Worm (Caenorhabditis elegans) whole organism, mixed stage, embryonic: ENCODE results near the gene fipr-18.

Experiments used
- elt-3 ChIP-seq: fragments of 150-350 bp; optimal IDR thresholded peaks from 2 replicates; lab custom pipeline; 2014; ENCODE audit warnings: missing biosample characterization, missing genetic modification characterization
- lin-13 ChIP-seq: fragments of 150-350 bp; optimal IDR thresholded peaks from 2 replicates; lab custom pipeline; 2014; ENCODE audit warnings: missing biosample characterization, missing genetic modification characterization
- lsy-2 ChIP-seq: fragments of 150-350 bp; optimal IDR thresholded peaks from 2 replicates; lab custom pipeline; 2014; ENCODE audit warnings: missing biosample characterization, missing genetic modification characterization
- mab-5 ChIP-seq: fragments of 150-350 bp; optimal IDR thresholded peaks from 2 replicates; lab custom pipeline; 2014; ENCODE audit warnings: missing biosample characterization, missing genetic modification characterization
- nhr-237 ChIP-seq: fragments of 150-350 bp; optimal IDR thresholded peaks from 2 replicates; lab custom pipeline; 2014; ENCODE audit warnings: missing biosample characterization, missing genetic modification characterization
- pha-4 ChIP-seq: fragments of 150-350 bp; optimal IDR thresholded peaks from 2 replicates; lab custom pipeline; 2018; ENCODE audit warnings: missing biosample characterization, missing genetic modification reagents, missing genetic modification characterization
- unc-39 ChIP-seq: fragments of 150-350 bp; optimal IDR thresholded peaks from 2 replicates; lab custom pipeline; 2014; ENCODE audit warnings: missing biosample characterization, missing genetic modification characterization
- unc-62 ChIP-seq: fragments of 150-350 bp; optimal IDR thresholded peaks from 2 replicates; lab custom pipeline; 2014; ENCODE audit warnings: missing biosample characterization, missing genetic modification reagents, missing genetic modification characterization

DNA sequence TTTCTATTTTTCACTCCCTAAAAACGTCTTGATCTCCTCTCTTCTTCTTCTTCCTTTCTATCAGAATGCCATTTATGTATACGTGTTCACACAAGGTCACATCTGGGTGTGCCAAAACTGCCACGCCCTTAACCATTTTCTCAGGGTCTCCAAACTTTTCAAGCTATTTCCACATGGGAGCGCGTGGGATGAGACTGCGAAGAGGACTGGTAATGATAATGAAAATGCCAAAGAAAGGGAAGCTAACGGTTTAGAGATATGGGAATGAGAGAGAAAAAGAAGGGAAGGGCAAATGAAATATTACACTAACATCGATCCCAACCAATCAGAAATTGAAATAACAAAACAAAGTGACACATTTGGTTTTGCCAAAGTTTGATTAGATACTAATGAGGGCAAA is 29.2 kb downstream of the fipr-18 start:
- TF ChIP-seq elt-3, result no peak
- no peak for TF ChIP-seq unc-62 (GFP tag; lab: Kevin White, UChicago)
- TF ChIP-seq pha-4 (tag; lab: Kevin White, UChicago), result no peak
- TF ChIP-seq lsy-2, result no peak
- TF ChIP-seq unc-39 (tag; lab: Kevin White, UChicago), result no peak
- no peak for TF ChIP-seq nhr-237
- TF ChIP-seq mab-5, result no peak
- TF ChIP-seq lin-13 (tag; lab: Kevin White, UChicago), result no peak
